Fruit fly (Drosophila melanogaster) whole organism: ENCODE data around the gene CG32486.

ENCODE experiments used
- CG8478 ChIP-seq: fragments of >200 bp; optimal IDR thresholded peaks from 2 replicates; lab custom pipeline; 2018; ENCODE audit warnings: inconsistent platforms
- EcR ChIP-seq, 2 experiments: fragments of >200 bp; optimal IDR thresholded peaks; 2 replicates each; lab custom pipeline; 2017; ENCODE audit warnings: missing biosample characterization in 2 of 2, missing genetic modification characterization in 2 of 2, missing genetic modification reagents in 2 of 2
- pan ChIP-seq: fragments of >200 bp; optimal IDR thresholded peaks from 2 replicates; lab custom pipeline; 2017
- usp ChIP-seq: fragments of >200 bp; optimal IDR thresholded peaks from 2 replicates; lab custom pipeline; 2017; ENCODE audit warnings: missing biosample characterization, missing genetic modification characterization, mixed read lengths

dm6 chr3L:3037822-3038563, 32.6 kb downstream of the CG32486 start:
- TF ChIP-seq CG8478 (lab: Kevin White, UChicago) (no peak), usp (GFP tag; lab: Kevin White, UChicago) (no peak), pan (lab: Kevin White, UChicago) (no peak), EcR (GFP tag; optimal IDR thresholded peaks at IDR 0.05; lab: Kevin White, UChicago) (no peak)
